Fruit fly (Drosophila melanogaster): ENCODE data around the gene Alg11.

The Alg11 gene

dm6 chr3L:21639059-21639458 is 13.5 kb downstream of the Alg11 start, which contains the start of gene CG32445:
Gene CG32445, plus strand, starts transcription at chr3L:21639359.
- TF ChIP-seq rgr (GFP tag; optimal IDR thresholded peaks at IDR 0.05) = no peak
- TF ChIP-seq br (GFP tag; optimal IDR thresholded peaks at IDR 0.05) = no peak
- no peak for TF ChIP-seq ey (GFP tag; optimal IDR thresholded peaks at IDR 0.05)
- TF ChIP-seq Jra (GFP tag; optimal IDR thresholded peaks at IDR 0.05) = no peak
- no peak for TF ChIP-seq CrebA (GFP tag; optimal IDR thresholded peaks at IDR 0.05; ENCODE audit: borderline replicate concordance)
- no peak for TF ChIP-seq h (GFP tag; optimal IDR thresholded peaks at IDR 0.05)
- no peak for TF ChIP-seq Dfd (GFP tag; optimal IDR thresholded peaks at IDR 0.05)
- no peak for TF ChIP-seq dsf (GFP tag; optimal IDR thresholded peaks at IDR 0.05; ENCODE audit: borderline replicate concordance)
- no peak for TF ChIP-seq fru (GFP tag; optimal IDR thresholded peaks at IDR 0.05)
- TF ChIP-seq foxo (GFP tag; optimal IDR thresholded peaks at IDR 0.05) = no peak
- no peak for TF ChIP-seq CG32264 (GFP tag; optimal IDR thresholded peaks at IDR 0.05)
- TF ChIP-seq N (GFP tag; optimal IDR thresholded peaks at IDR 0.05) = no peak
- TF ChIP-seq dmrt93B (GFP tag; optimal IDR thresholded peaks at IDR 0.05) = no peak
- no peak for TF ChIP-seq OdsH (GFP tag; optimal IDR thresholded peaks at IDR 0.05)
- no peak for TF ChIP-seq Dif (GFP tag; optimal IDR thresholded peaks at IDR 0.05; ENCODE audit: partially characterized antibody)
- TF ChIP-seq tai (GFP tag; optimal IDR thresholded peaks at IDR 0.05) = no peak
- no peak for TF ChIP-seq woc (GFP tag; optimal IDR thresholded peaks at IDR 0.05)
- TF ChIP-seq psq (GFP tag; optimal IDR thresholded peaks at IDR 0.05) = no peak

- TF ChIP-seq dmrt93B (GFP tag; optimal IDR thresholded peaks at IDR 0.05) (peak; percentile 27), CG9705 (GFP tag; optimal IDR thresholded peaks at IDR 0.05) (peak; percentile 70), OdsH (GFP tag; optimal IDR thresholded peaks at IDR 0.05) (peak; percentile 5), Hr78 (GFP tag; optimal IDR thresholded peaks at IDR 0.05) (no peak), fru (GFP tag; optimal IDR thresholded peaks at IDR 0.05) (no peak), jim (GFP tag; optimal IDR thresholded peaks at IDR 0.05) (peak; percentile 7), dl (GFP tag; optimal IDR thresholded peaks at IDR 0.05; ENCODE audit: insufficient read depth in 1 of 2, partially characterized antibody in 2 of 2) (no peak), sv (GFP tag; optimal IDR thresholded peaks at IDR 0.05) (peak; percentile 10), HLH106 (tag; optimal IDR thresholded peaks at IDR 0.05) (peak; percentile 56), CrebA (GFP tag; optimal IDR thresholded peaks at IDR 0.05; ENCODE audit: borderline replicate concordance) (no peak), rgr (GFP tag; optimal IDR thresholded peaks at IDR 0.05) (peak; percentile 45), Myc (optimal IDR thresholded peaks at IDR 0.05) (peak; percentile 74), h (GFP tag; optimal IDR thresholded peaks at IDR 0.05) (peak; percentile 15), Rel (GFP tag; optimal IDR thresholded peaks at IDR 0.05) (no peak), Rel (tag; optimal IDR thresholded peaks at IDR 0.05) (peak; percentile 63), Sp1 (GFP tag; optimal IDR thresholded peaks at IDR 0.05) (peak; percentile 46)
Measured at dm6 chr3L:21640815-21641214, 15.2 kb downstream of the Alg11 start, which contains the start of gene Atox1. Gene Atox1, plus strand, starts transcription at chr3L:21640995.

DNA sequence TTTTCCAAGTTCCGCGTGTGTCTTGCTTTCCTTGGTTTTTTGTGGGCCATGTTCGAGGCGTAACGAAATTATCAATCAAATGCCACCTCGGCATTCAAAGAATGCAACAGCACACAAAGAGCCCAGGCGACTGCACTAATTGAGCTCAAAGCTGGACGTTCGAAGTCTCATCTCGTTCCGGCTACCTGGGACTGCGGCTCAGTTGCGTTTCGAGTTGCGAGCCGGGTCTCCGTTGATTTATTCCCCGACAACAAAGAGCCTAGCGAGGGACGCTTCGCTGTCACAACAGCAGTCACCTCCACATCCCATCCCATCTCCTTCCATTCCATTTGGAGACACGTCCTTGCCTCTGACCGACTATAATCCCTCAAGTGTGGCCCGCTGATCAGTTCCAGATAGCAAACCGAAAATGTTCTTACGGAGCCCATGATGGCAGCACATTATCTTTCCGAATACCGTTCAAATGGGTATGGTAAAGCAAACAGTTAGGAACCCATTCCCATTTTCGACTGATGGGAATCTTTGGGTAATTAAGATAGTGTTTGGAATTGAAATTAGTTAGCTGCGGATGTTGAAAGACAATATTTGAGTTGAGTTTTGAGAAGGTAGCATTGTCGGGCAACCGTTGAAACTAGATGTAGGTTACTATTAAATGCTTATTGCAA is 17.4 kb downstream of the Alg11 start:
- TF ChIP-seq Hr78 (GFP tag; optimal IDR thresholded peaks at IDR 0.05) (no peak), Hnf4 (GFP tag; optimal IDR thresholded peaks at IDR 0.05) (no peak), Jra (GFP tag; optimal IDR thresholded peaks at IDR 0.05) (no peak), sage (GFP tag; optimal IDR thresholded peaks at IDR 0.05) (no peak), Sp1 (GFP tag; optimal IDR thresholded peaks at IDR 0.05) (no peak), sv (GFP tag; optimal IDR thresholded peaks at IDR 0.05) (no peak), psq (GFP tag; optimal IDR thresholded peaks at IDR 0.05) (no peak), woc (GFP tag; optimal IDR thresholded peaks at IDR 0.05) (no peak), usp (GFP tag; optimal IDR thresholded peaks at IDR 0.05) (no peak), foxo (GFP tag; optimal IDR thresholded peaks at IDR 0.05) (no peak), HLH106 (tag; optimal IDR thresholded peaks at IDR 0.05) (no peak), br (GFP tag; optimal IDR thresholded peaks at IDR 0.05) (no peak), lola (GFP tag; optimal IDR thresholded peaks at IDR 0.05) (no peak), OdsH (GFP tag; optimal IDR thresholded peaks at IDR 0.05) (no peak), tai (GFP tag; optimal IDR thresholded peaks at IDR 0.05) (no peak), Mio (GFP tag; optimal IDR thresholded peaks at IDR 0.05) (no peak)

DNA sequence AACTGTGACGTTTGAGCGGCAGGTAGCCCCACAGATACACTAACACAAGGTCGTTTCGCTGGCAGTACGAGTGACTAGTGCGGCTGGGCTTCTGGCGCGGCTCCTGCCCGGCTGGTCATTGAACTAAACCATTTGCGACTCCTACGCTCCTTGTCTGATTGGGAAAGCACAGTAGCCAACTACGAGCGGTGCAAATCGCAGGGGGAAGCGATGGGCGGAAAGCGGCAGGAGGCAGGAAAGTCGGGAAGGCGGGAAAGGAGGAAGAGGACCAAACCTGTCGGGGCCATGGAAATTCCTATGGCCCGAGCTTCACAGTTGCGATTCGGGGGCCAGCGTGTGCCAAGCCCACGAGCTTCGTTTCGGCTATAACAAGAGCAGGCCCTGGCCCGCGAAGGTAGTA is 18.6 kb downstream of the Alg11 start:
- no peak for TF ChIP-seq usp (GFP tag; optimal IDR thresholded peaks at IDR 0.05)
- TF ChIP-seq woc (GFP tag; optimal IDR thresholded peaks at IDR 0.05) = peak; percentile 17
